Worm (Caenorhabditis elegans): Measurements from ENCODE around the gene T28F3.5.

The T28F3.5 gene

ce11 chrIV:17294489-17294888, at the start of gene T28F3.5:
T28F3.5 (plus strand) TSS chrIV:17294789.
- TF ChIP-seq unc-39 (tag; optimal IDR thresholded peaks at IDR 0.05) (no peak), mml-1 (tag; optimal IDR thresholded peaks at IDR 0.05) (no peak), ZK546.5 (tag; optimal IDR thresholded peaks at IDR 0.05) (no peak), nhr-23 (tag; optimal IDR thresholded peaks at IDR 0.05) (no peak), elt-1 (tag; optimal IDR thresholded peaks at IDR 0.05) (no peak), mdl-1 (tag; optimal IDR thresholded peaks at IDR 0.05) (no peak), ceh-28 (tag; optimal IDR thresholded peaks at IDR 0.05) (no peak), egl-27 (tag; optimal IDR thresholded peaks at IDR 0.05) (no peak), eor-1 (tag; optimal IDR thresholded peaks at IDR 0.05) (no peak), ama-1 (optimal IDR thresholded peaks at IDR 0.05) (no peak)

- TF ChIP-seq nhr-28 (tag; optimal IDR thresholded peaks at IDR 0.05), result no peak
- peak; percentile 99 for TF ChIP-seq elt-2 (tag; optimal IDR thresholded peaks at IDR 0.05)
- no peak for TF ChIP-seq ZK546.5 (tag; optimal IDR thresholded peaks at IDR 0.05)
- TF ChIP-seq pqm-1 (tag; optimal IDR thresholded peaks at IDR 0.05), result peak; percentile 99
- TF ChIP-seq nhr-25 (tag; optimal IDR thresholded peaks at IDR 0.05), result no peak
- peak; percentile 94 for TF ChIP-seq jun-1 (tag; optimal IDR thresholded peaks at IDR 0.05)
- TF ChIP-seq egl-27 (tag; optimal IDR thresholded peaks at IDR 0.05), result no peak
- TF ChIP-seq unc-62 (GFP tag; optimal IDR thresholded peaks at IDR 0.05), result no peak
- peak; percentile 36 for TF ChIP-seq pha-4 (tag; optimal IDR thresholded peaks at IDR 0.05)
- peak; percentile 22 for TF ChIP-seq skn-1 (tag; optimal IDR thresholded peaks at IDR 0.05)
These were observed 49.4 kb upstream of the T28F3.5 start, which contains the start of gene ZK550.2 for ce11 chrIV:17245200-17245599. ZK550.2 (plus strand) TSS chrIV:17245584.

DNA sequence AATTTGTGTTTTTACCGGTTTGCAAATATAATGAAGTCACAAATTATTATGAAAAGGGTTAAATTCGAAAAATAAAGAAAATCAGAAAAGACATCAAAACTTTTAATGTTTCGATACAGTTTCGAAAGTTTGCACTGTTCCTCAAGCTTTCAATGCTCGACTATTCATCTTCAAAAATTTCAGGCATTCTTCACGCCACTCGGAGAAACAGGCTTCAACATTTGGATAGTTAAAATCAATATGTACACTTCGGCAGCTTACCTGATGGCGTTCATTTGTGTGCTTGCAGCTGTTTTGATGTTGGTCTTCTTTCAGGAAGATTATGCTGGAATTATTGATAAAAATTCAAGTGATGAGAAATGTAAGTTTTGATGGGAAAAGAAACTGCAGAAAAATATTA, 47.4 kb upstream of the T28F3.5 start:
- TF ChIP-seq ztf-11 (tag; optimal IDR thresholded peaks at IDR 0.05) (no peak), nhr-25 (tag; optimal IDR thresholded peaks at IDR 0.05) (no peak), nhr-28 (tag; optimal IDR thresholded peaks at IDR 0.05) (no peak), ZK546.5 (tag; optimal IDR thresholded peaks at IDR 0.05) (no peak), skn-1 (tag; optimal IDR thresholded peaks at IDR 0.05) (no peak), elt-3 (tag; optimal IDR thresholded peaks at IDR 0.05) (no peak), nhr-11 (tag; optimal IDR thresholded peaks at IDR 0.05) (no peak), fos-1 (tag; optimal IDR thresholded peaks at IDR 0.05) (no peak), lin-15B (tag; optimal IDR thresholded peaks at IDR 0.05) (no peak), ceh-28 (tag; optimal IDR thresholded peaks at IDR 0.05) (no peak), nhr-43 (tag; optimal IDR thresholded peaks at IDR 0.05; ENCODE audit: poor library complexity, severe bottlenecking) (no peak), egl-5 (tag; optimal IDR thresholded peaks at IDR 0.05) (no peak), nhr-76 (tag; optimal IDR thresholded peaks at IDR 0.05) (no peak), lsy-12 (tag; optimal IDR thresholded peaks at IDR 0.05) (no peak), ceh-82 (tag; optimal IDR thresholded peaks at IDR 0.05) (no peak), elt-1 (tag; optimal IDR thresholded peaks at IDR 0.05) (no peak), ztf-4 (tag; optimal IDR thresholded peaks at IDR 0.05) (no peak), nhr-77 (tag; optimal IDR thresholded peaks at IDR 0.05) (no peak), nhr-23 (tag; optimal IDR thresholded peaks at IDR 0.05) (no peak)

DNA sequence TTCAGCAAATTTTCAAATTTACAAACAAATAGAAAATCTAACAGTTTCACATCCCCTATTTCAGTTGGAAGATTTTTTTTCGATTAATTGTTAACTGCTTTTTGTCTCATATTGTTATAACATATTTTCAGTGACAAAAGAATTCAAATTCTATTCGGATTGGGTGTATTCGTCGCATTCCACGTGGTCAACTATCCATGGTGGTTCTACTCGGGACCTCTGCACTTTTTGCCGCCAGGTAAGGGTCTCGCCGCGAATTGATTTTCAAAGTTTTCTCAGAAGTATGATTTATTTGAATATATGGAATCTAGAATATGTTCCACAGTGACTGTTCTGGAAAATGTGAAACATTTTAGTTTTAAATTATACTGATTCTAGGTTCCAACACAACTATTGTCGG, 46.1 kb upstream of the T28F3.5 start:
- no peak for TF ChIP-seq lin-39 (tag; optimal IDR thresholded peaks at IDR 0.05)
- no peak for TF ChIP-seq unc-62 (GFP tag; optimal IDR thresholded peaks at IDR 0.05)
- no peak for TF ChIP-seq mml-1 (tag; optimal IDR thresholded peaks at IDR 0.05)
- TF ChIP-seq nhr-77 (tag; optimal IDR thresholded peaks at IDR 0.05), result no peak
- no peak for TF ChIP-seq nhr-23 (tag; optimal IDR thresholded peaks at IDR 0.05)
- TF ChIP-seq zag-1 (tag; optimal IDR thresholded peaks at IDR 0.05), result no peak

DNA sequence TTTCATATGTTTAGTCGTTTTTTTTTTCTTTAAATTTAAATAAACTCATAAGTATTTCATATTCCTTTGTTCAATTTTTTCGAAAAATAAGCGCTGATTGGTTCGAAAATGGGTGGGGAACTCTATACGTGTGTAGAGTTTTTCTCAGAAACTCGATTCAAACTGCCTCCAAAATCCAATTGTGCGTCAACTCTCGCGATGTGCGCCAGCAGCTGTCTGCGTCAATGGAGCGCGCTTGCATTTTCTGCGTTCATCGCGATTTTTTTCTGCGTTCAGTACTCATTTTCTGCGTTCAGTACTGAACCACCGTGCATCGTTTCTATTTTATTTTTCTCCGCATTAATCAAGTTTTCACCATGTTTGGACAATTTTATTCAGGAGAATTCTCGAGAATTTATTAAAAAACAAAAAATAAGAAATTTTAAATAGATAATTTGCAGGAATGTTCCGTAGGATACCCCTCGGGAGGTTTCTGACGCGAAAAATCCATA, 44.9 kb upstream of the T28F3.5 start, which contains the start of gene eelo-2:
Gene eelo-2 (plus strand): TSS at position 441 of the 491 bp plus-strand sequence.
- TF ChIP-seq fos-1 (tag; optimal IDR thresholded peaks at IDR 0.05) (peak; percentile 64), hmg-11 (tag; optimal IDR thresholded peaks at IDR 0.05) (peak; percentile 96), nhr-77 (tag; optimal IDR thresholded peaks at IDR 0.05) (peak; percentile 88), mml-1 (tag; optimal IDR thresholded peaks at IDR 0.05) (no peak), aly-2 (tag; optimal IDR thresholded peaks at IDR 0.05) (peak; percentile 75), ztf-4 (tag; optimal IDR thresholded peaks at IDR 0.05) (peak; percentile 91), ceh-9 (tag; optimal IDR thresholded peaks at IDR 0.05) (no peak), nhr-43 (tag; optimal IDR thresholded peaks at IDR 0.05; ENCODE audit: poor library complexity, severe bottlenecking) (peak; percentile 98), sea-2 (GFP tag; optimal IDR thresholded peaks at IDR 0.05) (no peak), skn-1 (tag; optimal IDR thresholded peaks at IDR 0.05) (peak; percentile 96), lsy-12 (tag; optimal IDR thresholded peaks at IDR 0.05) (peak; percentile 96), lin-39 (tag; optimal IDR thresholded peaks at IDR 0.05) (peak; percentile 99), R02D3.7 (tag; optimal IDR thresholded peaks at IDR 0.05) (peak; percentile 93), nhr-76 (tag; optimal IDR thresholded peaks at IDR 0.05) (peak; percentile 91), pha-4 (tag; optimal IDR thresholded peaks at IDR 0.05) (peak; percentile 100), lin-15B (tag; optimal IDR thresholded peaks at IDR 0.05) (peak; percentile 100), nhr-67 (tag; optimal IDR thresholded peaks at IDR 0.05) (peak; percentile 40), nhr-237 (tag; optimal IDR thresholded peaks at IDR 0.05) (peak; percentile 54), mdl-1 (tag; optimal IDR thresholded peaks at IDR 0.05) (no peak), ceh-82 (tag; optimal IDR thresholded peaks at IDR 0.05) (peak; percentile 96), nfya-1 (tag; optimal IDR thresholded peaks at IDR 0.05; ENCODE audit: insufficient read depth) (peak; percentile 98), nhr-23 (tag; optimal IDR thresholded peaks at IDR 0.05) (peak; percentile 99), nhr-12 (tag; optimal IDR thresholded peaks at IDR 0.05) (no peak), fkh-2 (tag; optimal IDR thresholded peaks at IDR 0.05) (no peak), snpc-4 (tag; optimal IDR thresholded peaks at IDR 0.05) (peak; percentile 97), ztf-11 (tag; optimal IDR thresholded peaks at IDR 0.05) (no peak), egl-5 (tag; optimal IDR thresholded peaks at IDR 0.05) (peak; percentile 93), unc-39 (tag; optimal IDR thresholded peaks at IDR 0.05) (peak; percentile 48)
